Worm (Caenorhabditis elegans): ENCODE measurements around the gene C42D4.18.

Gene C42D4.18

ce11 chrIV:7173489-7173888 is 6.9 kb downstream of the C42D4.18 start, which contains the start of gene str-1:
Gene str-1 (plus strand): TSS chrIV:7173789.
- no peak for TF ChIP-seq hif-1 (tag; optimal IDR thresholded peaks at IDR 0.05)
- no peak for TF ChIP-seq ZK546.5 (tag; optimal IDR thresholded peaks at IDR 0.05)

DNA sequence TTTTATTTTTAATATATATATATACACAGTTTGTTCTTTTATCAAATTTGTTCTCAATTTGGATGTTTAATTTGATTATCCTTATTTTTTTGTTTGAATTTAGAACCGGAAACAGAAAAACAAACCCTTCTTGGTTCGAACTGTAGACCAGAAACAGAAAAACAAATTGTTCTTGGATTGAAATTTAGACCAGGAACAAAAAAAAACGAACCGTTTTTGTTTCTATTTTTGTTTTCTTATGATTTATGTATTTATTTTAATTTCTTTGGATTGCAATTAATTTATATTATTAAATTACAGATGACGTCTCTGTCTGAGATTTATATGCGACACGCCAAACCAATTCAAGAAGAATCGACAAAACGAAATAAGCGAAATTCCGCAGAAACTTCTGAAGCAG is 8.8 kb downstream of the C42D4.18 start, which contains the start of gene C42D4.19:
TSS of gene C42D4.19 (plus strand) at position 301 of the 400 bp plus-strand sequence.
- TF ChIP-seq daf-16 (GFP tag; optimal IDR thresholded peaks at IDR 0.05) (no peak), daf-16 (tag; optimal IDR thresholded peaks at IDR 0.05) (no peak), mxl-3 (GFP tag; optimal IDR thresholded peaks at IDR 0.05) (no peak), unc-62 (GFP tag; optimal IDR thresholded peaks at IDR 0.05 in 1 of 2) (no peak), unc-62 (tag; optimal IDR thresholded peaks at IDR 0.05) (no peak), unc-130 (GFP tag; optimal IDR thresholded peaks at IDR 0.05) (no peak), madf-5 (GFP tag; IDR thresholded peaks at IDR 0.05) (no peak), zfp-2 (tag; optimal IDR thresholded peaks at IDR 0.05) (no peak)

- TF ChIP-seq sdz-12 (GFP tag; optimal IDR thresholded peaks at IDR 0.05) (no peak), nhr-25 (tag; optimal IDR thresholded peaks at IDR 0.05; ENCODE audit: borderline replicate concordance, insufficient read depth) (no peak), zip-2 (tag; optimal IDR thresholded peaks at IDR 0.05) (no peak), tag-97 (GFP tag; IDR thresholded peaks at IDR 0.05) (no peak), hlh-11 (tag; optimal IDR thresholded peaks at IDR 0.05) (no peak), mdl-1 (tag; optimal IDR thresholded peaks at IDR 0.05) (no peak), ZK546.5 (tag; optimal IDR thresholded peaks at IDR 0.05) (no peak), unc-39 (tag; optimal IDR thresholded peaks at IDR 0.05) (no peak), ctbp-1 (GFP tag; IDR thresholded peaks at IDR 0.05) (no peak), nhr-237 (tag; optimal IDR thresholded peaks at IDR 0.05) (no peak)
Measured at ce11 chrIV:7176887-7177286, 10.3 kb downstream of the C42D4.18 start, which contains the start of gene str-44. Gene str-44 (plus strand): TSS chrIV:7177187.

DNA sequence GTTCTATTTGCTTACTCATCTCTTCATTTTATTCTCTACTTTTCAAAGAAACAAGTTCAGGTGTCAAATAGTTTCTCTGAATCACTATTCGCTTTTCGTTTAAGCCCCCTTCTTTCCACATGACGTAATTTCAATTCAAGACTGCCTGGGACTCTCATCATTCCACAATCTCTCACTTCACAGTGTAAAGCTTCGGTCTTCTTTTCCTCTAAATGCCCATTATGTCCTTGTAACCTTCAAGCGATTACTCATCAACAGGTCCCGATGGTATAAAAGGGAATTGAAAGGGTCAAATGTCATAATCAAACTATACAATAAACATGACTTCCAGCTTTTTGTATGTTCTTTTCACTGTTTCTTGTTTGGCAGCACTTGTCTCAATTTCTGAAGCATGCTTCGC is 12.4 kb downstream of the C42D4.18 start, which contains the start of gene C42D4.3:
TSS of gene C42D4.3 (plus strand) at position 298 of the 400 bp plus-strand sequence.
- TF ChIP-seq F49E8.2 (tag; optimal IDR thresholded peaks at IDR 0.05; ENCODE audit: borderline replicate concordance), result no peak
- peak; percentile 70 for TF ChIP-seq cey-2 (tag; optimal IDR thresholded peaks at IDR 0.05; ENCODE audit: borderline replicate concordance, insufficient read depth)
- peak; percentile 30 for TF ChIP-seq dve-1 (tag; optimal IDR thresholded peaks at IDR 0.05; ENCODE audit: insufficient read depth)

- TF ChIP-seq gei-8 (GFP tag; optimal IDR thresholded peaks at IDR 0.05) (peak; percentile 2), Y75B8A.6 (GFP tag; IDR thresholded peaks at IDR 0.05) (0 out of 2 replicates have a peak, but pooled peaks have one; percentile 22), unc-130 (GFP tag; optimal IDR thresholded peaks at IDR 0.05) (no peak), tra-1 (GFP tag; IDR thresholded peaks at IDR 0.05) (peak; percentile 90), nhr-77 (tag; optimal IDR thresholded peaks at IDR 0.05) (peak; percentile 69), nhr-102 (tag; optimal IDR thresholded peaks at IDR 0.05) (peak; percentile 49), ctbp-1 (GFP tag; IDR thresholded peaks at IDR 0.05) (no peak), egl-27 (tag; optimal IDR thresholded peaks at IDR 0.05) (no peak), nhr-28 (tag; optimal IDR thresholded peaks at IDR 0.05) (peak; percentile 99), hlh-11 (tag; optimal IDR thresholded peaks at IDR 0.05) (peak; percentile 68), daf-16 (GFP tag; optimal IDR thresholded peaks at IDR 0.05) (peak in 1 of 2 experiments; percentile 67), daf-16 (tag; optimal IDR thresholded peaks at IDR 0.05) (peak; percentile 93), daf-12 (tag; optimal IDR thresholded peaks at IDR 0.05) (no peak), nhr-237 (tag; optimal IDR thresholded peaks at IDR 0.05) (no peak), dmd-6 (GFP tag; IDR thresholded peaks at IDR 0.05) (peak; percentile 96), jun-1 (tag; optimal IDR thresholded peaks at IDR 0.05) (no peak), pha-4 (GFP tag; IDR thresholded peaks at IDR 0.05) (peak; percentile 32; the same call in 1 of the 2 replicates), pha-4 (tag; optimal IDR thresholded peaks at IDR 0.05) (no peak), dve-1 (tag; optimal IDR thresholded peaks at IDR 0.05; ENCODE audit: insufficient read depth) (peak; percentile 89), pqm-1 (tag; optimal IDR thresholded peaks at IDR 0.05) (peak; percentile 78), nhr-48 (tag; optimal IDR thresholded peaks at IDR 0.05) (peak; percentile 64), aha-1 (tag) (peak; percentile 56), lin-39 (tag; optimal IDR thresholded peaks at IDR 0.05) (no peak)
Measured at ce11 chrIV:7180304-7180703, 13.7 kb downstream of the C42D4.18 start, which contains the start of gene cest-10. Gene cest-10 (plus strand): TSS chrIV:7180557.

All from whole organism, L4 larva.